Worm (Caenorhabditis elegans) whole organism, young adult: ENCODE results near the gene F14H12.7.

Source experiments
- B0261.1 ChIP-seq: sonication (generic microtip); optimal IDR thresholded peaks from 2 replicates; lab custom pipeline; 2016; ENCODE audit warnings: mild to moderate bottlenecking, missing genetic modification characterization, moderate library complexity, missing compliant biosample characterization
- C06A6.2 ChIP-seq: fragments of 200-800 bp; sonication (Bioruptor generic); conservative IDR thresholded peaks from 2 replicates; pipeline ENCODE4 v1.3.6; 2022; ENCODE audit warnings: missing genetic modification characterization, missing compliant biosample characterization
- F10E7.11 ChIP-seq: sonication (generic microtip); optimal IDR thresholded peaks from 2 replicates; lab custom pipeline; 2017; ENCODE audit warnings: mild to moderate bottlenecking, missing genetic modification characterization, moderate library complexity, missing compliant biosample characterization
- F22D6.2 ChIP-seq: sonication (generic microtip); optimal IDR thresholded peaks from 2 replicates; lab custom pipeline; 2016; ENCODE audit warnings: mild to moderate bottlenecking, missing genetic modification characterization, missing compliant biosample characterization
- F23B12.7 ChIP-seq: sonication (generic microtip); optimal IDR thresholded peaks from 2 replicates; lab custom pipeline; 2017; ENCODE audit warnings: missing genetic modification characterization, mild to moderate bottlenecking, missing compliant biosample characterization, antibody characterized with exemption, moderate library complexity; ENCODE audit not compliant: insufficient read depth
- F52B5.7 ChIP-seq: sonication (generic microtip); optimal IDR thresholded peaks from 2 replicates; lab custom pipeline; 2016; ENCODE audit warnings: mild to moderate bottlenecking, missing genetic modification characterization, missing compliant biosample characterization
- F57A8.1 ChIP-seq: fragments of 200-800 bp; sonication (Bioruptor generic); optimal IDR thresholded peaks from 2 replicates; lab custom pipeline; 2018; ENCODE audit warnings: mild to moderate bottlenecking, missing genetic modification characterization, moderate library complexity, missing compliant biosample characterization
- K12H6.12 ChIP-seq: fragments of 200-800 bp; sonication (Bioruptor generic); optimal IDR thresholded peaks from 2 replicates; lab custom pipeline; 2018; ENCODE audit warnings: mild to moderate bottlenecking, missing genetic modification characterization, missing compliant biosample characterization
- Y53G8AR.9 ChIP-seq: fragments of 200-800 bp; sonication (Bioruptor generic); conservative IDR thresholded peaks from 2 replicates; pipeline ENCODE4 v1.3.6; 2022; ENCODE audit warnings: missing genetic modification reagents, missing genetic modification characterization, missing compliant biosample characterization
- Y56A3A.18 ChIP-seq: fragments of 200-800 bp; sonication (Bioruptor generic); IDR thresholded peaks from 2 replicates; pipeline ENCODE4 v1.3.6; 2022; ENCODE audit warnings: missing genetic modification reagents, missing genetic modification characterization, missing compliant biosample characterization
- ZK185.1 ChIP-seq: sonication (generic microtip); optimal IDR thresholded peaks from 2 replicates; lab custom pipeline; 2016; ENCODE audit warnings: mild to moderate bottlenecking, missing genetic modification characterization, missing compliant biosample characterization; ENCODE audit not compliant: poor library complexity, severe bottlenecking
- akir-1 ChIP-seq: fragments of 200-800 bp; sonication (Bioruptor generic); optimal IDR thresholded peaks from 2 replicates; lab custom pipeline; 2018; ENCODE audit warnings: mild to moderate bottlenecking, missing genetic modification characterization, moderate library complexity, missing compliant biosample characterization
- ama-1 ChIP-seq, 3 experiments: fragments of 150-350 bp in 1 of 3; sonication (generic microtip) in 2 of 3; optimal IDR thresholded peaks; 2 replicates each; lab custom pipeline; 2014 to 2018; ENCODE audit warnings: missing biosample characterization in 2 of 3, missing genetic modification characterization in 2 of 3, missing genetic modification reagents in 2 of 3
- aptf-3 ChIP-seq: fragments of 200-800 bp; sonication (Bioruptor generic); IDR thresholded peaks from 2 replicates; pipeline ENCODE4 v1.3.6; 2022; ENCODE audit warnings: missing genetic modification characterization, missing compliant biosample characterization
- atf-7 ChIP-seq: sonication (generic microtip); optimal IDR thresholded peaks from 2 replicates; lab custom pipeline; 2017; ENCODE audit warnings: mild to moderate bottlenecking, missing genetic modification characterization, missing compliant biosample characterization
- attf-3 ChIP-seq: fragments of 200-800 bp; sonication (Bioruptor generic); conservative IDR thresholded peaks from 2 replicates; pipeline ENCODE4 v1.3.6; 2022; ENCODE audit warnings: missing genetic modification reagents, missing genetic modification characterization, missing compliant biosample characterization
- bed-1 ChIP-seq: fragments of 200-800 bp; sonication (Bioruptor generic); IDR thresholded peaks from 2 replicates; pipeline ENCODE4 v1.3.6; 2022; ENCODE audit warnings: missing genetic modification reagents, missing genetic modification characterization, missing compliant biosample characterization
- ccch-3 ChIP-seq: fragments of 200-800 bp; sonication (Bioruptor generic); optimal IDR thresholded peaks from 2 replicates; lab custom pipeline; 2018; ENCODE audit warnings: mild to moderate bottlenecking, missing genetic modification characterization, missing compliant biosample characterization
- ceh-27 ChIP-seq: fragments of 200-800 bp; sonication (Bioruptor generic); optimal IDR thresholded peaks from 2 replicates; lab custom pipeline; 2018; ENCODE audit warnings: mild to moderate bottlenecking, missing genetic modification characterization, moderate library complexity, missing compliant biosample characterization
- ceh-91 ChIP-seq: fragments of 200-800 bp; sonication (Bioruptor generic); IDR thresholded peaks from 2 replicates; pipeline ENCODE4 v1.3.6; 2022; ENCODE audit warnings: missing genetic modification reagents, missing genetic modification characterization, missing compliant biosample characterization
- die-1 ChIP-seq: sonication (generic microtip); optimal IDR thresholded peaks from 2 replicates; lab custom pipeline; 2016; ENCODE audit warnings: missing genotype, mild to moderate bottlenecking, missing genetic modification characterization, missing compliant biosample characterization
- dpff-1 ChIP-seq: sonication (generic microtip); optimal IDR thresholded peaks from 2 replicates; lab custom pipeline; 2017; ENCODE audit warnings: mild to moderate bottlenecking, missing genetic modification characterization, missing compliant biosample characterization
- egl-18 ChIP-seq: fragments of 200-800 bp; sonication (Bioruptor generic); IDR thresholded peaks from 2 replicates; pipeline ENCODE4 v1.3.6; 2022; ENCODE audit warnings: missing genetic modification reagents, missing genetic modification characterization, missing compliant biosample characterization
- egl-44 ChIP-seq: fragments of 200-800 bp; sonication (Bioruptor generic); IDR thresholded peaks from 2 replicates; pipeline ENCODE4 v1.3.6; 2022; ENCODE audit warnings: missing genetic modification reagents, missing genetic modification characterization, missing compliant biosample characterization
- ekl-4 ChIP-seq: fragments of 200-800 bp; sonication (Bioruptor generic); IDR thresholded peaks from 2 replicates; pipeline ENCODE4 v1.3.6; 2022; ENCODE audit warnings: missing genetic modification reagents, missing genetic modification characterization, missing compliant biosample characterization
- gei-17 ChIP-seq: fragments of 200-800 bp; sonication (Bioruptor generic); optimal IDR thresholded peaks from 2 replicates; lab custom pipeline; 2018; ENCODE audit warnings: mild to moderate bottlenecking, missing genetic modification characterization, missing compliant biosample characterization
- hlh-26 ChIP-seq: fragments of 200-800 bp; sonication (Bioruptor generic); conservative IDR thresholded peaks from 2 replicates; pipeline ENCODE4 v1.3.6; 2022; ENCODE audit warnings: missing genetic modification reagents, missing genetic modification characterization, missing compliant biosample characterization
- let-526 ChIP-seq: fragments of 200-800 bp; sonication (Bioruptor generic); IDR thresholded peaks from 2 replicates; pipeline ENCODE4 v1.3.6; 2022; ENCODE audit warnings: missing genetic modification reagents, missing genetic modification characterization, missing compliant biosample characterization
- lin-35 ChIP-seq, 3 experiments: fragments of 150-350 bp in 2 of 3; sonication (generic microtip) in 1 of 3; optimal IDR thresholded peaks; 2 replicates each; lab custom pipeline; 2014 to 2018; ENCODE audit warnings: missing biosample characterization in 3 of 3, missing genetic modification characterization in 3 of 3, missing genetic modification reagents in 3 of 3
- mcd-1 ChIP-seq: fragments of 200-800 bp; sonication (Bioruptor generic); IDR thresholded peaks from 2 replicates; pipeline ENCODE4 v1.3.6; 2022; ENCODE audit warnings: missing genetic modification reagents, missing genetic modification characterization, missing compliant biosample characterization
- nhr-179 ChIP-seq: sonication (generic microtip); optimal IDR thresholded peaks from 2 replicates; lab custom pipeline; 2016; ENCODE audit warnings: mild to moderate bottlenecking, missing genetic modification characterization, missing compliant biosample characterization
- nhr-80 ChIP-seq: sonication (generic microtip); optimal IDR thresholded peaks from 2 replicates; lab custom pipeline; 2016; ENCODE audit warnings: missing genetic modification characterization, missing compliant biosample characterization
- pbrm-1 ChIP-seq: fragments of 200-800 bp; sonication (Bioruptor generic); IDR thresholded peaks from 2 replicates; pipeline ENCODE4 v1.3.6; 2022; ENCODE audit warnings: missing genetic modification reagents, missing genetic modification characterization, missing compliant biosample characterization
- pha-4 ChIP-seq: fragments of 150-350 bp; sonication (generic microtip); optimal IDR thresholded peaks from 2 replicates; lab custom pipeline; 2014; ENCODE audit warnings: missing biosample characterization, missing genetic modification reagents, missing genetic modification characterization
- snpc-1.3 ChIP-seq: sonication (generic microtip); optimal IDR thresholded peaks from 2 replicates; lab custom pipeline; 2017; ENCODE audit warnings: missing genetic modification characterization, mild to moderate bottlenecking, missing compliant biosample characterization, antibody characterized with exemption, moderate library complexity, missing genotype, missing genetic modification reagents; ENCODE audit not compliant: insufficient read depth
- snpc-4 ChIP-seq, 5 experiments: fragments of 150-350 bp in 1 of 5; sonication (generic microtip) in 4 of 5; optimal IDR thresholded peaks; 2 replicates each; lab custom pipeline; 2014 to 2018; ENCODE audit warnings: missing genetic modification characterization in 5 of 5, missing biosample characterization in 3 of 5, antibody characterized with exemption in 2 of 5, mild to moderate bottlenecking in 2 of 5, missing compliant biosample characterization in 2 of 5, missing genotype in 2 of 5, moderate library complexity in 2 of 5, missing genetic modification reagents in 1 of 5
- somi-1 ChIP-seq: fragments of 200-800 bp; sonication (Bioruptor generic); optimal IDR thresholded peaks from 2 replicates; lab custom pipeline; 2018; ENCODE audit warnings: mild to moderate bottlenecking, missing genetic modification characterization, missing compliant biosample characterization
- tlf-1 ChIP-seq: fragments of 200-800 bp; sonication (Bioruptor generic); optimal IDR thresholded peaks from 2 replicates; lab custom pipeline; 2018; ENCODE audit warnings: mild to moderate bottlenecking, missing genetic modification characterization, missing compliant biosample characterization
- zim-3 ChIP-seq: sonication (generic microtip); optimal IDR thresholded peaks from 2 replicates; lab custom pipeline; 2017; ENCODE audit warnings: mild to moderate bottlenecking, missing genetic modification characterization, moderate library complexity, missing compliant biosample characterization

The F14H12.7 gene

DNA sequence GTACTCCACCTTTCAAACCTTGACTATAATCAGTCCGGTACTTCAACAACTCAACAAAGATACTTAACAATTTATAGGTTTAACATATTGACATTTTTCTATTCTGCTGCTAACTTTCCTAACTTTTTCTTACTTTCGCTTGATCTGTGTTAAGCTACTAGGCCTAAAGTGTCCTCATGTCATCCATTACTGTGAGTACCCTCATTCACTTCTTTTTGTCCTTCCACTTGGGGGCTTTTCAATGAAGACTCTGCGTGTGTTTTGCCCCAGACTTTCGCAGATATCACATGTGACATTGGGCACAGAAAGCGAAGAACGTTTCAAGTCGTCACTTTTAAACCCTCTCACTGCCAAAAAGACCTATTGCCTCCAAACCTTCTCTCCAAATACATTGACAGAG is 42.3 kb upstream of the F14H12.7 start:
- TF ChIP-seq ceh-27 (GFP tag; lab: Kevin White, UChicago) (peak; percentile 55), akir-1 (GFP tag; lab: Kevin White, UChicago) (no peak), lin-35 (GFP tag; optimal IDR thresholded peaks at IDR 0.05; lab: Kevin White, UChicago) (peak in 1 of 3 experiments; percentile 5), nhr-179 (no peak), ama-1 (optimal IDR thresholded peaks at IDR 0.05; lab: Kevin White, UChicago) (no peak), ama-1 (GFP tag; optimal IDR thresholded peaks at IDR 0.05; lab: Kevin White, UChicago) (no peak)

DNA sequence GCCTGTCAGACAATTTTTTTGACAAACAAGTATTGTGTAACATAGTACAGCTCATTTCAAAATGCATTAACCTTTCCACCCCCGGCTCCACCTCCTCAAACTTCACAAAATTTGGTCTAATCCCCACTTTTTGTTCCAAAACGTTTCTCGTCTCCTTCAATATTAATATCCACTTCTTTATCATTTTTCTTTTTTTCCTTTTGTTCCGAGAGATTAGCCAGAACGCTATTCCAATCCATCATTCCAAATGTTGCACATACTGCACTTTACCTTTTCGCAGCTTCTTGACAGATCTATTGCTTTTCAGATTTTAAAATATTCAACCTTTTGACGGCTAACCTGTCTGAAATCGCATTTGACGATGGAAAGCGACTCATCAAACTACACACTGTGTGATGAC is 40.4 kb upstream of the F14H12.7 start, which contains the start of gene D1079.1:
Gene D1079.1 (plus strand): TSS at position 301 of the 400 bp plus-strand sequence.
- TF ChIP-seq F10E7.11 (tag; lab: Kevin White, UChicago), result no peak
- no peak for TF ChIP-seq B0261.1 (tag; lab: Kevin White, UChicago)
- TF ChIP-seq zim-3, result no peak
- TF ChIP-seq die-1 (tag; lab: Kevin White, UChicago), result no peak
- no peak for TF ChIP-seq let-526
- no peak for TF ChIP-seq bed-1 (GFP tag; lab: Robert Waterston, UW)
- no peak for TF ChIP-seq somi-1
- TF ChIP-seq dpff-1 (tag; lab: Kevin White, UChicago), result no peak
- no peak for TF ChIP-seq snpc-4 (GFP tag; optimal IDR thresholded peaks at IDR 0.05; lab: Kevin White, UChicago)
- no peak for TF ChIP-seq snpc-4 (tag; optimal IDR thresholded peaks at IDR 0.05; lab: Kevin White, UChicago)
- TF ChIP-seq pha-4 (tag; lab: Kevin White, UChicago), result no peak
- TF ChIP-seq ccch-3 (GFP tag; lab: Kevin White, UChicago), result no peak

DNA sequence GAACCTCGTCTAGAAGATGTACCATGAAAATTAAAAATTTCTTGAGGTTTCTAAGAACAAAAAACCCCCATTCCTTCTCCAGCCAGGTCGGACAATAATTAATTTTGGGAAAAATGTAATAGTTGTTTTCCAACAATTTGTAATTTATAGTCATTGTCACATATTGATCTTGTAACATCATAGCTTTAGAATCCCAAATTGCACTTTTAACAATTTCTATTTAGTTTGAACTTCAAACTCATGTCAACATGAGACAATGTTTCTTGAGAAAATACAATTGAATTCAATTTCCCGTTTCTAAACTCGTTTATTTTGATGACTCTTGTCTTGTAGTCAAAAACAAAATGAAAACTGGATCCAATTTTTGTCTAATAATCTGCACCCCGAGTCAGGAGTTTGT is 37.9 kb upstream of the F14H12.7 start:
- TF ChIP-seq egl-44 (no peak), nhr-179 (no peak), ekl-4 (no peak), snpc-1.3 (tag; lab: Kevin White, UChicago) (no peak), hlh-26 (GFP tag; lab: Robert Waterston, UW) (no peak), egl-18 (no peak)
- TF ChIP-seq, all 124 proteins: peak for 0

DNA sequence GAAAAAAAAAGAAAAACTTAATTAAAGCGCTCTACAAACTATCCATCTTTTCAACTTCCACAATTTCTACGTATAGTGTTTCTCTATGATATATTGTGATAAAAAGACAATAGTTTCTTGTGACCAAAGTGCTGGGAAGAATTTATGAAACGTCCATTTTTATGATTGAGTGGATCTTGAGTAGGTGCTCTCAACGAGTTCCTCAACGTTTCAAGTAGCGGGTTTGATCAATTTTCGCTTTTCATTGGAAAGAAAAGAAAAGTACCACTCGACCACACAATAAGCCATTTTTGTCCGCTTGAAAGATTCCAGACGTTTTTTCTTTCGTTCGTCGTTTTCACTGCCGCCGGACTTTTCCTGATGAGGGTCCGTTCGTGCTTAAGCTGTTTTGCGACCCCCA is 35.0 kb upstream of the F14H12.7 start:
- TF ChIP-seq F52B5.7 (tag; lab: Kevin White, UChicago) (no peak), ceh-27 (GFP tag; lab: Kevin White, UChicago) (peak; percentile 87)

DNA sequence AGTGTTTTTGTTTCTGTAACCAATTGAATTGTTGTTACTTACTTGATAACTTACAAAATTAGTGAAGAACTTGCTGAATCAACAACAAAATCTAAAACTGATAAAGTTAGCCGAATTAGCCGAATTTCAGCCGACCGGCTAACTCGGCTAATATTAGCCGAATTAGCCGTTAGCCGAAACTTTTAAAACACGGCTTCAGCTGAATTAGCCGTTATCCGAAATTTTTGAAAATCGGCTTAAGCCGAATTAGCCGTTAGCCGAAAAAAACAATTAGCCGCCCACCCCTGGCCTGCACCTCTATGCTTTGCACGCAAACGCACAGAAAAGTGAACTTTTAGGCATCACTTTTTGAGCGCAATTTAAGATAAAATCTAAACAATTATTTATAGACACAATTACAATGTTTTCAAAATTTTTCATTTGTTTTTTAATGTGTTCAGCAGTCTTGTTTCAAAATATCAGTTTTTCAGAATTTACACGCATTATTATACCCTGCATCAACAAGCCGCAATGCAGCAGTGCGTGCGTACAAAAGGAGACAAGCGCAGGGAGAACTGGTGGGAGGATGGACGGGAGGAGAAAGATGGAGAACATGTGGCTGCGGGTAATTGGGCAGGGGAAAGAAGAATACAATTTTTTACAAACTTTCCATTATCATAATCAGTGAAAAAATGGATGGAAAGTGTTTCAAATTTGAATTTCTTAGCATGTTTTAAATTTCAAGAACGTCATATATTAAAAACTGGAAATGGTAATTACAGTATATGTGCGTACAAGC is 32.8 kb upstream of the F14H12.7 start:
- TF ChIP-seq ceh-91 (GFP tag; lab: Robert Waterston, UW) (no peak), attf-3 (GFP tag; lab: Robert Waterston, UW) (no peak), F23B12.7 (tag; lab: Kevin White, UChicago) (peak; percentile 76), B0261.1 (tag; lab: Kevin White, UChicago) (peak; percentile 22), ccch-3 (GFP tag; lab: Kevin White, UChicago) (no peak), F22D6.2 (peak; percentile 26), C06A6.2 (GFP tag; lab: Robert Waterston, UW) (peak; percentile 45; the same call in 1 of the 2 replicates), nhr-80 (tag; lab: Kevin White, UChicago) (peak; percentile 78), aptf-3 (GFP tag; lab: Robert Waterston, UW) (no peak), ceh-27 (GFP tag; lab: Kevin White, UChicago) (peak; percentile 57), mcd-1 (GFP tag; lab: Robert Waterston, UW) (peak; percentile 55), gei-17 (peak; percentile 92), pbrm-1 (GFP tag; lab: Robert Waterston, UW) (peak; percentile 50; the same call in 1 of the 2 replicates), F57A8.1 (GFP tag; lab: Kevin White, UChicago) (no peak), Y56A3A.18 (GFP tag; lab: Robert Waterston, UW) (peak; percentile 84), ZK185.1 (tag; lab: Kevin White, UChicago) (peak; percentile 68), Y53G8AR.9 (GFP tag; lab: Robert Waterston, UW) (peak; percentile 58; the same call in 1 of the 2 replicates), lin-35 (GFP tag; optimal IDR thresholded peaks at IDR 0.05; lab: Kevin White, UChicago) (peak in 1 of 3 experiments; percentile 73), K12H6.12 (tag; lab: Kevin White, UChicago) (no peak), atf-7 (tag; lab: Kevin White, UChicago) (peak; percentile 41), tlf-1 (GFP tag; lab: Kevin White, UChicago) (peak; percentile 22)
